Worm (Caenorhabditis elegans): Measurements from ENCODE around the gene D2045.9.

The D2045.9 gene

DNA sequence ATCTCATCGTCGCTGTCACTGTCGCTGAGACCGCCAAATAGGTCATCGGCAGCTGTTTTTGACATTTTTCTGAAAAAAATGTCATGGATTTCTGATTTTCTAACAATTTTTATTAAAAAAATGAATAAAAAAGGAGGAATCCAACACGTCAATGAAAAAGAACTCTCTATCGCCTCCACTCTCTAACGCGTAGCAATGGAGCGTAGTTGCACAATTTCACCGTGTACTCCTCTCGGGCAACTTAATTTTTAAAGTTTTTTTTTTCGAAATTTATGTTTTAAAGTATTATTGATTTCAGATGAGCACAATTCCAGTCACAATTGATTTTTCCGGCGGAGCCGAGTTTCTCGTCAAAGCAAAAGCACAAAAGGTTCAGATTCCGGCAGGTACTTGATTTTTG is 30.1 kb downstream of the D2045.9 start, which contains the start of the genes taf-11.3 and urm-1 (continued):
- TF ChIP-seq lin-1 (GFP tag; IDR thresholded peaks at IDR 0.05) (no peak), nhr-102 (tag; optimal IDR thresholded peaks at IDR 0.05) (peak; percentile 10), ztf-7 (tag; optimal IDR thresholded peaks at IDR 0.05) (peak; percentile 55), F26F4.8 (GFP tag; conservative IDR thresholded peaks at IDR 0.05) (no peak), vab-7 (GFP tag; IDR thresholded peaks at IDR 0.05) (no peak), zag-1 (tag; optimal IDR thresholded peaks at IDR 0.05) (no peak), set-16 (GFP tag; IDR thresholded peaks at IDR 0.05) (no peak), dve-1 (tag; optimal IDR thresholded peaks at IDR 0.05; ENCODE audit: insufficient read depth) (peak; percentile 82), snpc-4 (tag; optimal IDR thresholded peaks at IDR 0.05) (no peak), nhr-28 (tag; optimal IDR thresholded peaks at IDR 0.05) (no peak), mdt-29 (GFP tag; IDR thresholded peaks at IDR 0.05) (no peak), mep-1 (tag; optimal IDR thresholded peaks at IDR 0.05) (peak; percentile 79), zip-2 (tag; optimal IDR thresholded peaks at IDR 0.05) (no peak), jun-1 (tag; optimal IDR thresholded peaks at IDR 0.05) (no peak), ces-1 (GFP tag; optimal IDR thresholded peaks at IDR 0.05) (no peak), nhr-11 (tag; optimal IDR thresholded peaks at IDR 0.05) (no peak), F10B5.3 (tag; optimal IDR thresholded peaks at IDR 0.05) (no peak), saeg-2 (GFP tag; IDR thresholded peaks at IDR 0.05) (no peak), unc-39 (tag; optimal IDR thresholded peaks at IDR 0.05) (no peak), ctbp-1 (GFP tag; IDR thresholded peaks at IDR 0.05) (no peak), zip-11 (GFP tag; IDR thresholded peaks at IDR 0.05) (no peak), rbr-2 (tag; optimal IDR thresholded peaks at IDR 0.05) (peak; percentile 32), lin-15B (tag; optimal IDR thresholded peaks at IDR 0.05) (peak; percentile 37), lsy-2 (tag; optimal IDR thresholded peaks at IDR 0.05) (peak in 1 of 2 experiments; percentile 93), ztf-11 (tag; optimal IDR thresholded peaks at IDR 0.05) (no peak), lin-13 (GFP tag; optimal IDR thresholded peaks at IDR 0.05) (peak; percentile 74), skn-1 (tag; optimal IDR thresholded peaks at IDR 0.05) (no peak), daf-19 (GFP tag; conservative IDR thresholded peaks at IDR 0.05) (no peak), F44E2.7 (GFP tag; IDR thresholded peaks at IDR 0.05) (no peak), dmd-8 (GFP tag; IDR thresholded peaks at IDR 0.05) (no peak), zfp-3 (GFP tag; conservative IDR thresholded peaks at IDR 0.05) (no peak), Y48G9A.11 (GFP tag; IDR thresholded peaks at IDR 0.05) (no peak), tra-1 (GFP tag; IDR thresholded peaks at IDR 0.05) (no peak), mdl-1 (tag; optimal IDR thresholded peaks at IDR 0.05) (no peak), dmd-6 (GFP tag; IDR thresholded peaks at IDR 0.05) (no peak), lim-7 (GFP tag; IDR thresholded peaks at IDR 0.05) (no peak), ceh-62 (tag; optimal IDR thresholded peaks at IDR 0.05) (no peak), D1046.2 (GFP tag; IDR thresholded peaks at IDR 0.05) (no peak), dpl-1 (GFP tag; optimal IDR thresholded peaks at IDR 0.05) (peak; percentile 83), cey-2 (tag; optimal IDR thresholded peaks at IDR 0.05; ENCODE audit: borderline replicate concordance, insufficient read depth) (no peak), ZK546.5 (tag; optimal IDR thresholded peaks at IDR 0.05) (no peak), fkh-10 (GFP tag; optimal IDR thresholded peaks at IDR 0.05) (no peak), madf-9 (GFP tag; conservative IDR thresholded peaks at IDR 0.05) (no peak), nhr-48 (tag; optimal IDR thresholded peaks at IDR 0.05) (no peak), snpc-1.2 (GFP tag; IDR thresholded peaks at IDR 0.05) (no peak), unc-130 (GFP tag; optimal IDR thresholded peaks at IDR 0.05) (peak; percentile 35), nhr-237 (tag; optimal IDR thresholded peaks at IDR 0.05) (no peak), duxl-1 (tag; optimal IDR thresholded peaks at IDR 0.05; ENCODE audit: poor library complexity) (no peak), attf-4 (tag; optimal IDR thresholded peaks at IDR 0.05) (no peak), spr-1 (tag; optimal IDR thresholded peaks at IDR 0.05) (no peak), ceh-20 (GFP tag; IDR thresholded peaks at IDR 0.05) (no peak), spr-3 (GFP tag; optimal IDR thresholded peaks at IDR 0.05) (no peak), daf-12 (tag; optimal IDR thresholded peaks at IDR 0.05) (no peak)

Measured in whole organism, L4 larva.